Worm (Caenorhabditis elegans) whole organism, L2 larva: ENCODE measurements around the gene clc-19.

Source experiments
- C34F6.9 ChIP-seq: fragments of 150-350 bp; optimal IDR thresholded peaks from 2 replicates; lab custom pipeline; 2014; ENCODE audit warnings: missing biosample characterization, missing genetic modification characterization
- F13H6.1 ChIP-seq: sonication (generic microtip); optimal IDR thresholded peaks from 2 replicates; lab custom pipeline; 2016; ENCODE audit warnings: missing genetic modification characterization, missing compliant biosample characterization
- Y55F3AM.14 ChIP-seq: fragments of 200-800 bp; sonication (Bioruptor generic); optimal IDR thresholded peaks from 2 replicates; lab custom pipeline; 2018; ENCODE audit warnings: mild to moderate bottlenecking, missing genetic modification characterization, missing compliant biosample characterization
- alr-1 ChIP-seq: fragments of 150-350 bp; optimal IDR thresholded peaks from 2 replicates; lab custom pipeline; 2014; ENCODE audit warnings: missing biosample characterization, missing genetic modification characterization
- blmp-1 ChIP-seq: sonication (generic microtip); optimal IDR thresholded peaks from 2 replicates; lab custom pipeline; 2017; ENCODE audit warnings: missing genetic modification characterization, mild to moderate bottlenecking, missing compliant biosample characterization, antibody characterized with exemption, moderate library complexity; ENCODE audit not compliant: insufficient read depth
- ceh-16 ChIP-seq: fragments of 150-350 bp; optimal IDR thresholded peaks from 2 replicates; lab custom pipeline; 2014; ENCODE audit warnings: missing biosample characterization, missing genetic modification characterization
- ceh-82 ChIP-seq: fragments of 150-350 bp; optimal IDR thresholded peaks from 2 replicates; lab custom pipeline; 2014; ENCODE audit warnings: missing biosample characterization, missing genetic modification characterization
- crh-2 ChIP-seq: sonication (generic microtip); optimal IDR thresholded peaks from 2 replicates; lab custom pipeline; 2017; ENCODE audit warnings: missing biosample characterization, missing genetic modification characterization
- elt-3 ChIP-seq: sonication (generic microtip); optimal IDR thresholded peaks from 2 replicates; lab custom pipeline; 2017; ENCODE audit warnings: missing biosample characterization, missing genetic modification characterization
- fos-1 ChIP-seq: fragments of 150-350 bp; optimal IDR thresholded peaks from 2 replicates; lab custom pipeline; 2014; ENCODE audit warnings: missing biosample characterization, missing genetic modification characterization
- gmeb-1 ChIP-seq: fragments of 150-350 bp; optimal IDR thresholded peaks from 2 replicates; lab custom pipeline; 2014; ENCODE audit warnings: missing biosample characterization, missing genetic modification characterization
- lin-11 ChIP-seq: fragments of 150-350 bp; sonication (generic microtip); optimal IDR thresholded peaks from 2 replicates; lab custom pipeline; 2014; ENCODE audit warnings: missing biosample characterization, missing genetic modification characterization, inconsistent platforms, mixed read lengths
- lin-13 ChIP-seq: fragments of 150-350 bp; optimal IDR thresholded peaks from 2 replicates; lab custom pipeline; 2014; ENCODE audit warnings: missing biosample characterization, missing genetic modification reagents, missing genetic modification characterization
- lsy-2 ChIP-seq, 2 experiments: fragments of 150-350 bp in 1 of 2; sonication (generic microtip) in 1 of 2; optimal IDR thresholded peaks; 2 replicates each; lab custom pipeline; 2014 to 2017; ENCODE audit warnings: missing biosample characterization in 2 of 2, missing genetic modification characterization in 2 of 2
- mab-5 ChIP-seq: fragments of 150-350 bp; optimal IDR thresholded peaks from 2 replicates; lab custom pipeline; 2014; ENCODE audit warnings: missing biosample characterization, missing genetic modification characterization
- mdl-1 ChIP-seq, 2 experiments: fragments of 150-350 bp in 1 of 2; sonication (generic microtip) in 1 of 2; optimal IDR thresholded peaks; 2 replicates each; lab custom pipeline; 2017; ENCODE audit warnings: missing biosample characterization in 2 of 2, missing genetic modification characterization in 2 of 2
- nhr-10 ChIP-seq: sonication (generic microtip); optimal IDR thresholded peaks from 2 replicates; lab custom pipeline; 2017; ENCODE audit warnings: missing biosample characterization, missing genetic modification characterization
- nhr-11 ChIP-seq: fragments of 150-350 bp; optimal IDR thresholded peaks from 2 replicates; lab custom pipeline; 2014; ENCODE audit warnings: missing biosample characterization, missing genetic modification characterization
- nhr-12 ChIP-seq: fragments of 150-350 bp; optimal IDR thresholded peaks from 2 replicates; lab custom pipeline; 2014; ENCODE audit warnings: missing biosample characterization, missing genetic modification characterization
- nhr-129 ChIP-seq: fragments of 150-350 bp; optimal IDR thresholded peaks from 2 replicates; lab custom pipeline; 2014; ENCODE audit warnings: missing biosample characterization, missing genetic modification characterization
- nhr-21 ChIP-seq: fragments of 150-350 bp; optimal IDR thresholded peaks from 2 replicates; lab custom pipeline; 2014; ENCODE audit warnings: missing biosample characterization, missing genetic modification characterization
- nhr-23 ChIP-seq: fragments of 150-350 bp; optimal IDR thresholded peaks from 2 replicates; lab custom pipeline; 2014; ENCODE audit warnings: missing biosample characterization, missing genetic modification reagents, missing genetic modification characterization
- nhr-237 ChIP-seq: fragments of 150-350 bp; optimal IDR thresholded peaks from 2 replicates; lab custom pipeline; 2014; ENCODE audit warnings: missing biosample characterization, missing genetic modification characterization
- nhr-25 ChIP-seq: fragments of 150-350 bp; sonication (generic microtip); optimal IDR thresholded peaks from 3 replicates; lab custom pipeline; 2014; ENCODE audit warnings: missing biosample characterization, missing genetic modification characterization
- nhr-6 ChIP-seq: fragments of 150-350 bp; optimal IDR thresholded peaks from 2 replicates; lab custom pipeline; 2014; ENCODE audit warnings: missing biosample characterization, missing genetic modification characterization
- sem-4 ChIP-seq: fragments of 150-350 bp; optimal IDR thresholded peaks from 2 replicates; lab custom pipeline; 2014; ENCODE audit warnings: missing biosample characterization, missing genetic modification reagents, missing genetic modification characterization
- sma-3 ChIP-seq: sonication (generic microtip); optimal IDR thresholded peaks from 2 replicates; lab custom pipeline; 2016; ENCODE audit warnings: missing genetic modification reagents, missing genetic modification characterization, missing compliant biosample characterization
- sma-9 ChIP-seq, 2 experiments: fragments of 150-350 bp in 1 of 2; sonication (generic microtip) in 1 of 2; optimal IDR thresholded peaks; 2 replicates each; lab custom pipeline; 2014 to 2016; ENCODE audit warnings: missing genetic modification characterization in 2 of 2, mild to moderate bottlenecking in 1 of 2, missing biosample characterization in 1 of 2, missing compliant biosample characterization in 1 of 2, missing genetic modification reagents in 1 of 2, moderate library complexity in 1 of 2
- unc-55 ChIP-seq: fragments of 150-350 bp; sonication (generic microtip); optimal IDR thresholded peaks from 3 replicates; lab custom pipeline; 2014; ENCODE audit warnings: missing biosample characterization, missing genetic modification reagents, missing genetic modification characterization
- zag-1 ChIP-seq: fragments of 150-350 bp; optimal IDR thresholded peaks from 2 replicates; lab custom pipeline; 2014; ENCODE audit warnings: missing biosample characterization, missing genetic modification characterization
- ztf-11 ChIP-seq: sonication (generic microtip); optimal IDR thresholded peaks from 2 replicates; lab custom pipeline; 2017; ENCODE audit warnings: missing biosample characterization, missing genetic modification characterization
- ztf-4 ChIP-seq: fragments of 150-350 bp; optimal IDR thresholded peaks from 2 replicates; lab custom pipeline; 2014; ENCODE audit warnings: missing biosample characterization, missing genetic modification characterization

clc-19 gene

DNA sequence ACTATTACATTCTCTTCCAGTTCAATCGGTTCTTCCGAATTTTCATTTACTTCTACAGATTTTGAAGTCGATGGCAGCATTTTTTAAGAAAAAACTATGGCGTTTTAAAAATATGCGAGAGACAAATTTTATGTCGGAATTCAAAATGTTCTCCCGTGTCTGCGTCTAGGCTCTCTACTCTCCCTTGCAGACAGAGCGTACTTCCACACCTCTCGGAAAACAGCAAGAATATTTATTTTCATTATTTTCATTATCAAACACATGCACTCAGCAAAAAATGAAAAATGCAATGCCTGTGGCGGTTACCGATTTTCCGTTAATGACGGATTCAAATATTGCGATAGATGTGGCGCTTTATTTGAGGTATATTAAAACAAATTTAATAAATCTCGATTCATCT lies 22.2 kb upstream of the clc-19 start, which contains the start of the genes ztf-18 and F23H11.2:
Gene ztf-18, minus strand, starts transcription at position 188 of the 400 bp plus-strand sequence.
Gene F23H11.2, plus strand, starts transcription at position 223 of the 400 bp plus-strand sequence.
- TF ChIP-seq sem-4 (peak; percentile 50), lsy-2 (tag; optimal IDR thresholded peaks at IDR 0.05; lab: Kevin White, UChicago) (no peak)

DNA sequence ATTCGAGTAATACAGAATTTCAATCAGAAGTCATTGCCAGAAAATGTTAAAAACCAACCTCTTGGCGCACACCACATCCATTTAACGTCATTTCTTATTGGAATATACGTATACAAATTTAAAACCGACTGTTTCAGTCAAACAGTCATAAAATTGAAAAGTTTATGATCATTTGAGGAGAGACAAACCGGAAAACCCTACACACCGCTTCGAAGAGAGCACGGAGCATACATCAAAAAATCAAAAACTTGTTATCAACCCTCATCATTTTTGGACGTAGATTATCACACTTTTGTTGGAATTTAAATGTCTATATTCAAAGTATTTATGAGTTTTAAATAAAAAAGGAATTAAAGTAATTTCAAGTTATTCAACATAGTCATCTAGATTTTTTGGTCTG lies 17.6 kb upstream of the clc-19 start, which contains the start of gene T24C4.10:
Gene T24C4.10, minus strand, starts transcription at position 230 of the 400 bp plus-strand sequence.
- TF ChIP-seq alr-1: no peak
- peak; percentile 71 for TF ChIP-seq fos-1

DNA sequence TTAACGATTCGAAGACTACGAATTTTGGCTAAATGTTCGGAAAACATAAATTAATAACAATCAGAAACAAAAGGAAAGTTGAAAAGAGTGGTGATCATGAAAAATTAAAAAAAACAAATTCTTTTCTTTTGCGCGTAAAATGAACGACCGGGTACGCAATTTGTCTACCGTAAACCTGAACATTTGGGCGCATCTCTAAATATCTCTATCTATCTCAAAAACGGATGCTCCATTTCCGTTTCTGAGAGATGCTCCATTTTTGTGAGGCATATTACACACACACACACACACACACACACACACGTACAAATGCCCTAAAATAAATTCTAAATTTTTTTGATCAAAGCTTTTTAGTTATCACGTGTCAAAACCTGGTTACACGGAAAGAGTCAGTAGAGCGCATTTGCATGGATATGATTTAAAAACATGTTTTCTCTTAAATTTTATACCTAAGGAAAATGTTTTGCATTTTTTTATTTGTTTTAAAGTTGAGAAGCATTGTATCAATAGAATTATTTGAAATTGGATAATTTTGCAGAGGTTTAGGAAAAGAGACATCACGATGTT lies 15.7 kb upstream of the clc-19 start:
- TF ChIP-seq unc-55 (GFP tag; lab: Kevin White, UChicago): peak; percentile 11
- peak in 1 of 2 experiments; percentile 69 for TF ChIP-seq lsy-2 (tag; optimal IDR thresholded peaks at IDR 0.05; lab: Kevin White, UChicago)
- peak; percentile 64 for TF ChIP-seq C34F6.9 (tag; lab: Kevin White, UChicago)
- no peak for TF ChIP-seq nhr-11 (tag; lab: Kevin White, UChicago)

DNA sequence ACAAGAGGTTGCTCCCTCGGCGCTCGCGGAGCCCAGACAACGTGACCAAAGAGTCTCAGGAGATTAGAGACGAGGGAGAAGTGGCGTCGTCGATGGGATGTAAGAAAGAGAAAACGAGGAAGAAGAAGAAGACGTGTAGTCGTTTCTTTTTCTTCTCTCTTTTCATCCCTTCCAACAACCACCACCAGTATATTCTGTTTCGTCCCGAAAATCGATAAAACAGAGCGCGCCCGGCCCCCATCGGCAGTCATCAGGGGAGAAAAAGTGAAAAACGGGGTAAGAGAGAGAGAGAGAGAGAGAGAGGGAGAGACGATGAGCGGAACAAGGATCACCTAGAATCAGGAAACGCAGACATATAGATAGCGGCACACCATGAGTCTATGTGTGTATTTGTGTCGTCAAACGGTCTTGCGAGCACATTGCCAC lies 14.5 kb upstream of the clc-19 start:
- TF ChIP-seq F13H6.1 (tag; lab: Kevin White, UChicago) (peak; percentile 72), crh-2 (tag; lab: Kevin White, UChicago) (peak; percentile 90), sem-4 (peak; percentile 68), C34F6.9 (tag; lab: Kevin White, UChicago) (peak; percentile 79), unc-55 (GFP tag; lab: Kevin White, UChicago) (peak; percentile 93), nhr-129 (tag; lab: Kevin White, UChicago) (peak; percentile 73), mab-5 (tag; lab: Kevin White, UChicago) (peak; percentile 72), mdl-1 (tag; optimal IDR thresholded peaks at IDR 0.05; lab: Kevin White, UChicago) (peak; percentile 12 to 72), gmeb-1 (tag; lab: Kevin White, UChicago) (peak; percentile 53), lin-11 (peak; percentile 73), lin-13 (GFP tag; lab: Kevin White, UChicago) (peak; percentile 55), zag-1 (peak; percentile 28), nhr-25 (tag; lab: Kevin White, UChicago) (no peak), elt-3 (tag; lab: Kevin White, UChicago) (no peak), blmp-1 (peak; percentile 80), sma-9 (GFP tag; optimal IDR thresholded peaks at IDR 0.05; lab: Kevin White, UChicago) (peak; percentile 68), sma-9 (tag; optimal IDR thresholded peaks at IDR 0.05; lab: Kevin White, UChicago) (no peak), nhr-6 (peak; percentile 53), nhr-12 (no peak), nhr-10 (tag; lab: Kevin White, UChicago) (no peak), fos-1 (peak; percentile 43), sma-3 (GFP tag; lab: Kevin White, UChicago) (peak; percentile 40), nhr-237 (tag; lab: Kevin White, UChicago) (no peak), ztf-4 (tag; lab: Kevin White, UChicago) (peak; percentile 23), lsy-2 (tag; optimal IDR thresholded peaks at IDR 0.05; lab: Kevin White, UChicago) (peak; percentile 64 to 78), Y55F3AM.14 (GFP tag; lab: Kevin White, UChicago) (peak; percentile 71), nhr-21 (tag; lab: Kevin White, UChicago) (peak; percentile 26), nhr-23 (tag; lab: Kevin White, UChicago) (no peak)
- TF ChIP-seq, all 48 proteins: peak for 21

DNA sequence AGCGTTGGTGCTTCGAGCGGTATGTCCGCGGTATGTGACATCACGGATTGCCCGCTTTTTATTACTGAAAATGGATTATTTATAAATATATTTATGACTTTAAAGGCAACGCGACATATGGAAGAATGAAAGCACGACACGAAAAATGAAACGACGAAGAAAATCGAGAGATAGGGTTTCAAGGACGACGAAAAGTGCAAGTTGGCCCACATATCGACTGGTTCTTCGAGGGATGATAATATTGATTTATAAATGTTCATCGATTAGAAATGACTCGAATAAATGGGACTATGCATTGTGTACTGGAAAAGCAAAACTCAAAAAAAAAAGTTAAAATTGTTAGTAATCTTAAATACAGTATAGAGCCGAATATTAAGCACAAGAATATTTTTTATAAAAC lies 13.4 kb upstream of the clc-19 start, which contains the start of gene zer-1:
Gene zer-1, minus strand, starts transcription at position 68 of the 400 bp plus-strand sequence.
- TF ChIP-seq crh-2 (tag; lab: Kevin White, UChicago) (peak; percentile 8), ceh-16 (tag; lab: Kevin White, UChicago) (no peak), blmp-1 (peak; percentile 67)

DNA sequence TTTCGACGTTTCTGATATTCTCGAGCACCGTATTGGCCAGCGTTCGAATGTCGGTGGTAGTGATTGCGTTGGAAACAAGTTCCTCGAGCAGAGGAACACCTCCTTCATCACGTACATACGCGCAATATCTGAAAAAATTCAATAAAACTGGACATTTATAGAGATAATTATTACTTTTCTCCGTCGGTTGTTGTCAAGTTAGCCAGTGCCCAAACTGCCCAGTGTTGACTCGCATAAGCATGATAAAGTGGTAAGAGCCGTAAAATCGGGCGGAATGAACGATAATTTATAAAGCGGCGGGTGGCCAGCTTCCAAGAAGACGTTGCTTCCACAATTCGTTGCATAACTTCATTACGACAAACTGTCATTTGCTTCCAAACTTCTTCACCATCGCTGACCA lies 10.2 kb upstream of the clc-19 start:
- no peak for TF ChIP-seq gmeb-1 (tag; lab: Kevin White, UChicago)
- TF ChIP-seq sma-9 (GFP tag; optimal IDR thresholded peaks at IDR 0.05; lab: Kevin White, UChicago): no peak
- TF ChIP-seq sma-9 (tag; optimal IDR thresholded peaks at IDR 0.05; lab: Kevin White, UChicago): no peak
- TF ChIP-seq zag-1: no peak
- no peak for TF ChIP-seq lsy-2 (tag; optimal IDR thresholded peaks at IDR 0.05; lab: Kevin White, UChicago)
- TF ChIP-seq nhr-11 (tag; lab: Kevin White, UChicago): no peak
- no peak for TF ChIP-seq nhr-129 (tag; lab: Kevin White, UChicago)
- TF ChIP-seq nhr-10 (tag; lab: Kevin White, UChicago): no peak
- no peak for TF ChIP-seq nhr-21 (tag; lab: Kevin White, UChicago)
- TF ChIP-seq ztf-4 (tag; lab: Kevin White, UChicago): no peak
- TF ChIP-seq ztf-11 (tag; lab: Kevin White, UChicago): no peak
- TF ChIP-seq ceh-82 (tag; lab: Kevin White, UChicago): no peak
- TF ChIP-seq, all 48 proteins: peak for 0
